Fruit fly (Drosophila melanogaster): ENCODE results near the gene Raf.

Gene Raf

dm6 chrX:2293294-2293988, 1.8 kb upstream of the Raf start, which contains the start of gene CG2865 (continued):
- TF ChIP-seq CG18011 (GFP tag; optimal IDR thresholded peaks at IDR 0.05), result peak; percentile 80
- TF ChIP-seq amos (GFP tag; IDR thresholded peaks at IDR 0.05; ENCODE audit: partially characterized antibody), result peak; percentile 46; the same call in 1 of the 2 replicates
- peak in 1 of 2 experiments; percentile 62 for TF ChIP-seq tll (GFP tag; optimal IDR thresholded peaks at IDR 0.05)
- TF ChIP-seq Lim3 (GFP tag; IDR thresholded peaks at IDR 0.05), result no peak
- peak; percentile 69; the same call in 2 of the 3 replicates for TF ChIP-seq CG6175 (GFP tag; IDR thresholded peaks at IDR 0.05)
- TF ChIP-seq Xrp1 (GFP tag; IDR thresholded peaks at IDR 0.05), result peak; percentile 94
- peak; percentile 92 for TF ChIP-seq chinmo (GFP tag; IDR thresholded peaks at IDR 0.05; ENCODE audit: partially characterized antibody)
- peak; percentile 65 for TF ChIP-seq pfk (GFP tag; optimal IDR thresholded peaks at IDR 0.05)
- peak; percentile 84 for TF ChIP-seq CG18476 (GFP tag; optimal IDR thresholded peaks at IDR 0.05)
- TF ChIP-seq trem (tag; optimal IDR thresholded peaks at IDR 0.05), result peak; percentile 87
- TF ChIP-seq croc (GFP tag; conservative IDR thresholded peaks at IDR 0.05), result peak; percentile 80
- peak; percentile 90 for TF ChIP-seq Chrac-16 (GFP tag; optimal IDR thresholded peaks at IDR 0.05)
- TF ChIP-seq CG12236 (GFP tag; optimal IDR thresholded peaks at IDR 0.05), result peak; percentile 79
- peak; percentile 57 for TF ChIP-seq fd102C (GFP tag; optimal IDR thresholded peaks at IDR 0.05)
- TF ChIP-seq tin (GFP tag; optimal IDR thresholded peaks at IDR 0.05), result peak; percentile 87
- peak; percentile 91 for TF ChIP-seq CG8388 (GFP tag; optimal IDR thresholded peaks at IDR 0.05)
- peak; percentile 66 for TF ChIP-seq CG17328 (GFP tag; IDR thresholded peaks at IDR 0.05)
- peak; percentile 92 to 94 for TF ChIP-seq dpn (GFP tag; optimal IDR thresholded peaks at IDR 0.05)
- TF ChIP-seq Oaz (GFP tag; IDR thresholded peaks at IDR 0.05), result peak; percentile 83
- peak; percentile 97 for TF ChIP-seq Hmr (GFP tag; optimal IDR thresholded peaks at IDR 0.05)
- TF ChIP-seq ac (GFP tag; optimal IDR thresholded peaks at IDR 0.05), result peak; percentile 77
- TF ChIP-seq CG31441 (GFP tag; IDR thresholded peaks at IDR 0.05), result peak; percentile 96
- peak; percentile 23; the same call in 1 of the 3 replicates for TF ChIP-seq CG6791 (GFP tag; IDR thresholded peaks at IDR 0.05; ENCODE audit: partially characterized antibody)
- TF ChIP-seq CG4360 (GFP tag; IDR thresholded peaks at IDR 0.05), result peak; percentile 48
- peak; percentile 65; the same call in 1 of the 2 replicates for TF ChIP-seq Nf-YA (GFP tag; IDR thresholded peaks at IDR 0.05)
- peak; percentile 92 for TF ChIP-seq Hr3 (GFP tag; optimal IDR thresholded peaks at IDR 0.05)
- peak; percentile 91 for TF ChIP-seq kay (GFP tag; optimal IDR thresholded peaks at IDR 0.05)
- TF ChIP-seq CG6854 (GFP tag; optimal IDR thresholded peaks at IDR 0.05), result peak; percentile 93
- TF ChIP-seq CkIIα-i1 (GFP tag; IDR thresholded peaks at IDR 0.05), result 0 out of 2 replicates have a peak, but pooled peaks have one; percentile 7
- TF ChIP-seq CG43689 (GFP tag; IDR thresholded peaks at IDR 0.05), result peak; percentile 64
- TF ChIP-seq CG15269 (tag; optimal IDR thresholded peaks at IDR 0.05), result peak; percentile 97
- peak; percentile 37 for TF ChIP-seq CG17912 (GFP tag; optimal IDR thresholded peaks at IDR 0.05)
- TF ChIP-seq tgo (GFP tag; IDR thresholded peaks at IDR 0.05), result peak; percentile 92
- peak; percentile 95 for TF ChIP-seq run (tag; optimal IDR thresholded peaks at IDR 0.05)
- TF ChIP-seq Blimp-1 (GFP tag; optimal IDR thresholded peaks at IDR 0.05), result peak; percentile 91
- TF ChIP-seq psq (GFP tag; optimal IDR thresholded peaks at IDR 0.05), result peak; percentile 61
- peak; percentile 90 for TF ChIP-seq CG3847 (GFP tag; IDR thresholded peaks at IDR 0.05)
- no peak for TF ChIP-seq Kr (GFP tag; optimal IDR thresholded peaks at IDR 0.05)
- peak; percentile 85 for TF ChIP-seq CG8944 (GFP tag; optimal IDR thresholded peaks at IDR 0.05)
- TF ChIP-seq CG13296 (GFP tag; optimal IDR thresholded peaks at IDR 0.05), result peak; percentile 98
- peak; percentile 56 for TF ChIP-seq CG7271 (tag; optimal IDR thresholded peaks at IDR 0.05)
- peak; percentile 60; the same call in 1 of the 3 replicates for TF ChIP-seq C15 (GFP tag; IDR thresholded peaks at IDR 0.05)
- peak; percentile 96 for TF ChIP-seq nerfin-1 (tag; optimal IDR thresholded peaks at IDR 0.05)
- peak; percentile 96 for TF ChIP-seq CG13624 (GFP tag; optimal IDR thresholded peaks at IDR 0.05)
- peak; percentile 82 for TF ChIP-seq stc (GFP tag; IDR thresholded peaks at IDR 0.05)
- TF ChIP-seq fd96Cb (tag; optimal IDR thresholded peaks at IDR 0.05), result peak; percentile 90
- TF ChIP-seq CG12942 (GFP tag; optimal IDR thresholded peaks at IDR 0.05), result peak; percentile 76
- TF ChIP-seq Usf (GFP tag; optimal IDR thresholded peaks at IDR 0.05), result peak; percentile 82
- TF ChIP-seq CG1647 (GFP tag; optimal IDR thresholded peaks at IDR 0.05), result peak; percentile 80
